Worm (Caenorhabditis elegans) whole organism, L4 larva: ENCODE measurements around the gene epg-3.

ENCODE experiments used
- F26F4.8 ChIP-seq: fragments of 200-800 bp; sonication (Bioruptor generic); conservative IDR thresholded peaks from 2 replicates; pipeline ENCODE4 v1.3.6; 2022; ENCODE audit warnings: missing genetic modification characterization, missing compliant biosample characterization
- Y105C5A.15 ChIP-seq: fragments of 200-800 bp; sonication (Bioruptor generic); IDR thresholded peaks from 2 replicates; pipeline ENCODE4 v1.3.6; 2022; ENCODE audit warnings: missing genetic modification characterization, missing compliant biosample characterization
- ZK337.2 ChIP-seq: fragments of 200-800 bp; sonication (Bioruptor generic); IDR thresholded peaks from 2 replicates; pipeline ENCODE4 v1.3.6; 2022; ENCODE audit warnings: missing genetic modification reagents, missing genetic modification characterization, missing compliant biosample characterization
- ZK546.5 ChIP-seq, 2 experiments: sonication (generic microtip); optimal IDR thresholded peaks; 2 replicates each; lab custom pipeline; 2017; ENCODE audit warnings: missing biosample characterization in 2 of 2, missing genetic modification characterization in 2 of 2
- arid-1 ChIP-seq: fragments of 200-800 bp; sonication (Bioruptor generic); conservative IDR thresholded peaks from 2 replicates; pipeline ENCODE4 v1.3.6; 2022; ENCODE audit warnings: missing genetic modification reagents, missing genetic modification characterization, missing compliant biosample characterization
- ceh-20 ChIP-seq: fragments of 200-800 bp; sonication (Bioruptor generic); IDR thresholded peaks from 2 replicates; pipeline ENCODE4 v1.3.6; 2022; ENCODE audit warnings: missing genetic modification reagents, missing genetic modification characterization, missing compliant biosample characterization
- ceh-28 ChIP-seq: fragments of 150-350 bp; optimal IDR thresholded peaks from 2 replicates; lab custom pipeline; 2014; ENCODE audit warnings: missing biosample characterization, missing genetic modification reagents, missing genetic modification characterization
- ceh-32 ChIP-seq: sonication (generic microtip); optimal IDR thresholded peaks from 2 replicates; lab custom pipeline; 2016; ENCODE audit warnings: mild to moderate bottlenecking, missing genetic modification characterization, missing compliant biosample characterization; ENCODE audit not compliant: poor library complexity
- ces-1 ChIP-seq: fragments of 150-350 bp; sonication (generic microtip); optimal IDR thresholded peaks from 4 replicates; lab custom pipeline; 2014; ENCODE audit warnings: missing biosample characterization, missing genetic modification reagents, missing genetic modification characterization
- ctbp-1 ChIP-seq: fragments of 200-800 bp; sonication (Bioruptor generic); IDR thresholded peaks from 2 replicates; pipeline ENCODE4 v1.3.6; 2022; ENCODE audit warnings: missing genetic modification reagents, missing genetic modification characterization, missing compliant biosample characterization
- daf-16 ChIP-seq, 3 experiments: sonication (generic microtip); optimal IDR thresholded peaks; 2 replicates each; lab custom pipeline; 2016 to 2017; ENCODE audit warnings: missing genetic modification characterization in 3 of 3, missing genetic modification reagents in 3 of 3, mild to moderate bottlenecking in 2 of 3, missing compliant biosample characterization in 2 of 3, missing biosample characterization in 1 of 3, moderate library complexity in 1 of 3
- daf-8 ChIP-seq: fragments of 200-800 bp; sonication (Bioruptor generic); IDR thresholded peaks from 2 replicates; pipeline ENCODE4 v1.3.6; 2022; ENCODE audit warnings: missing genetic modification characterization, missing compliant biosample characterization
- dmd-6 ChIP-seq: fragments of 200-800 bp; sonication (Bioruptor generic); IDR thresholded peaks from 2 replicates; pipeline ENCODE4 v1.3.6; 2022; ENCODE audit warnings: missing genetic modification reagents, missing genetic modification characterization, missing compliant biosample characterization
- egl-43 ChIP-seq: fragments of 200-800 bp; sonication (Bioruptor generic); IDR thresholded peaks from 2 replicates; pipeline ENCODE4 v1.3.6; 2022; ENCODE audit warnings: missing genetic modification reagents, missing genetic modification characterization, missing compliant biosample characterization
- fkh-10 ChIP-seq: fragments of 150-350 bp; optimal IDR thresholded peaks from 2 replicates; lab custom pipeline; 2014; ENCODE audit warnings: missing biosample characterization, missing genetic modification reagents, missing genetic modification characterization
- lin-13 ChIP-seq: fragments of 150-350 bp; optimal IDR thresholded peaks from 2 replicates; lab custom pipeline; 2014; ENCODE audit warnings: missing biosample characterization, missing genetic modification reagents, missing genetic modification characterization
- mxl-2 ChIP-seq: fragments of 200-800 bp; sonication (Bioruptor generic); conservative IDR thresholded peaks from 2 replicates; pipeline ENCODE4 v1.3.6; 2022; ENCODE audit warnings: missing genetic modification reagents, missing genetic modification characterization, missing compliant biosample characterization
- nhr-102 ChIP-seq: sonication (generic microtip); optimal IDR thresholded peaks from 2 replicates; lab custom pipeline; 2016; ENCODE audit warnings: mild to moderate bottlenecking, missing genetic modification characterization, moderate library complexity, missing compliant biosample characterization
- nhr-237 ChIP-seq: sonication (generic microtip); optimal IDR thresholded peaks from 2 replicates; lab custom pipeline; 2017; ENCODE audit warnings: missing biosample characterization, missing genetic modification characterization
- nhr-25 ChIP-seq: sonication (generic microtip); optimal IDR thresholded peaks from 2 replicates; lab custom pipeline; 2017; ENCODE audit warnings: missing genetic modification characterization, mild to moderate bottlenecking, missing compliant biosample characterization, antibody characterized with exemption, moderate library complexity, borderline replicate concordance; ENCODE audit not compliant: insufficient read depth
- nhr-6 ChIP-seq: fragments of 150-350 bp; optimal IDR thresholded peaks from 2 replicates; lab custom pipeline; 2014; ENCODE audit warnings: missing biosample characterization, missing genetic modification characterization
- nhr-77 ChIP-seq: fragments of 150-350 bp; optimal IDR thresholded peaks from 2 replicates; lab custom pipeline; 2014; ENCODE audit warnings: missing biosample characterization, missing genetic modification characterization
- saeg-2 ChIP-seq: fragments of 200-800 bp; sonication (Bioruptor generic); IDR thresholded peaks from 2 replicates; pipeline ENCODE4 v1.3.6; 2022; ENCODE audit warnings: missing genetic modification reagents, missing genetic modification characterization, missing compliant biosample characterization
- set-16 ChIP-seq: fragments of 200-800 bp; sonication (Bioruptor generic); IDR thresholded peaks from 2 replicates; pipeline ENCODE4 v1.3.6; 2022; ENCODE audit warnings: missing genetic modification reagents, missing genetic modification characterization, missing compliant biosample characterization
- skn-1 ChIP-seq: fragments of 150-350 bp; optimal IDR thresholded peaks from 2 replicates; lab custom pipeline; 2014; ENCODE audit warnings: missing biosample characterization, missing genetic modification characterization
- spr-3 ChIP-seq: fragments of 200-800 bp; sonication (Bioruptor generic); optimal IDR thresholded peaks from 2 replicates; lab custom pipeline; 2018; ENCODE audit warnings: mild to moderate bottlenecking, missing genetic modification characterization, missing compliant biosample characterization
- tag-97 ChIP-seq: fragments of 200-800 bp; sonication (Bioruptor generic); IDR thresholded peaks from 2 replicates; pipeline ENCODE4 v1.3.6; 2022; ENCODE audit warnings: missing genetic modification characterization, missing compliant biosample characterization
- unc-39 ChIP-seq: sonication (generic microtip); optimal IDR thresholded peaks from 2 replicates; lab custom pipeline; 2017; ENCODE audit warnings: missing biosample characterization, missing genetic modification characterization
- unc-62 ChIP-seq, 3 experiments: fragments of 150-350 bp in 1 of 3; sonication (generic microtip); optimal IDR thresholded peaks in 2 of 3; peaks in 1 of 3; 1 replicate in 1 of 3; 2 replicates in 2 of 3; lab custom pipeline; 2014 to 2017; ENCODE audit warnings: missing biosample characterization in 3 of 3, missing genetic modification characterization in 3 of 3, missing genetic modification reagents in 3 of 3, missing genotype in 1 of 3
- vab-7 ChIP-seq: fragments of 200-800 bp; sonication (Bioruptor generic); IDR thresholded peaks from 2 replicates; pipeline ENCODE4 v1.3.6; 2022; ENCODE audit warnings: missing genetic modification reagents, missing genetic modification characterization, missing compliant biosample characterization
- zag-1 ChIP-seq: fragments of 150-350 bp; optimal IDR thresholded peaks from 2 replicates; lab custom pipeline; 2014; ENCODE audit warnings: missing biosample characterization, missing genetic modification characterization
- zfp-2 ChIP-seq: sonication (generic microtip); optimal IDR thresholded peaks from 2 replicates; lab custom pipeline; 2016; ENCODE audit warnings: mild to moderate bottlenecking, missing genetic modification characterization, missing compliant biosample characterization
- zfp-3 ChIP-seq: fragments of 200-800 bp; sonication (Bioruptor generic); conservative IDR thresholded peaks from 2 replicates; pipeline ENCODE4 v1.3.6; 2022; ENCODE audit warnings: missing genetic modification reagents, missing genetic modification characterization, missing compliant biosample characterization
- zip-11 ChIP-seq: fragments of 200-800 bp; sonication (Bioruptor generic); IDR thresholded peaks from 2 replicates; pipeline ENCODE4 v1.3.6; 2022; ENCODE audit warnings: missing genetic modification characterization, missing compliant biosample characterization
- ztf-7 ChIP-seq: fragments of 150-350 bp; optimal IDR thresholded peaks from 2 replicates; lab custom pipeline; 2014; ENCODE audit warnings: missing biosample characterization, missing genetic modification characterization

Gene epg-3

ce11 chrIII:12906611-12907037 lies 27.9 kb upstream of the epg-3 start (continued):
- no peak for TF ChIP-seq F26F4.8 (GFP tag; lab: Robert Waterston, UW)
- 0 out of 2 replicates have a peak, but pooled peaks have one; percentile 34 for TF ChIP-seq ctbp-1
- TF ChIP-seq ztf-7 (tag; lab: Kevin White, UChicago): no peak
- TF ChIP-seq zfp-2 (tag; lab: Kevin White, UChicago): no peak
- no peak for TF ChIP-seq mxl-2 (GFP tag; lab: Robert Waterston, UW)
- no peak for TF ChIP-seq ZK337.2 (GFP tag; lab: Robert Waterston, UW)
- TF ChIP-seq ces-1 (GFP tag; lab: Kevin White, UChicago): no peak
- TF ChIP-seq skn-1 (tag; lab: Kevin White, UChicago): no peak
- no peak for TF ChIP-seq daf-16 (GFP tag; optimal IDR thresholded peaks at IDR 0.05; lab: Kevin White, UChicago)
- peak; percentile 32 for TF ChIP-seq daf-16 (tag; optimal IDR thresholded peaks at IDR 0.05; lab: Kevin White, UChicago)
- no peak for TF ChIP-seq ZK546.5 (tag; optimal IDR thresholded peaks at IDR 0.05; lab: Kevin White, UChicago)
- TF ChIP-seq zag-1 (tag; lab: Kevin White, UChicago): no peak
- TF ChIP-seq unc-62 (GFP tag; optimal IDR thresholded peaks at IDR 0.05 in 1 of 2; lab: Kevin White, UChicago): no peak
- TF ChIP-seq unc-62 (tag; optimal IDR thresholded peaks at IDR 0.05; lab: Kevin White, UChicago): no peak
- no peak for TF ChIP-seq zip-11 (GFP tag; lab: Robert Waterston, UW)
- TF ChIP-seq dmd-6: peak; percentile 12; the same call in 1 of the 2 replicates
- TF ChIP-seq saeg-2: no peak
- TF ChIP-seq arid-1: peak; percentile 69
- no peak for TF ChIP-seq nhr-6

ce11 chrIII:12907218-12907617 lies 27.3 kb upstream of the epg-3 start:
- TF ChIP-seq nhr-237 (tag; lab: Kevin White, UChicago): no peak
- no peak for TF ChIP-seq nhr-77 (tag; lab: Kevin White, UChicago)
- TF ChIP-seq nhr-102 (tag; lab: Kevin White, UChicago): no peak
- TF ChIP-seq lin-13 (GFP tag; lab: Kevin White, UChicago): no peak
- no peak for TF ChIP-seq ZK337.2 (GFP tag; lab: Robert Waterston, UW)
- TF ChIP-seq nhr-6: no peak
- TF ChIP-seq tag-97 (GFP tag; lab: Robert Waterston, UW): no peak
- no peak for TF ChIP-seq ZK546.5 (tag; optimal IDR thresholded peaks at IDR 0.05; lab: Kevin White, UChicago)
- no peak for TF ChIP-seq Y105C5A.15 (GFP tag; lab: Robert Waterston, UW)
- TF ChIP-seq unc-39 (tag; lab: Kevin White, UChicago): no peak
- no peak for TF ChIP-seq vab-7 (GFP tag; lab: Robert Waterston, UW)
- no peak for TF ChIP-seq dmd-6
- no peak for TF ChIP-seq fkh-10 (GFP tag; lab: Kevin White, UChicago)
- no peak for TF ChIP-seq zfp-3 (GFP tag; lab: Robert Waterston, UW)
- no peak for TF ChIP-seq daf-8 (GFP tag; lab: Robert Waterston, UW)
- TF ChIP-seq, all 104 proteins: peak for 0

- no peak for TF ChIP-seq ceh-28 (tag; lab: Kevin White, UChicago)
- TF ChIP-seq spr-3: no peak
- no peak for TF ChIP-seq ceh-32 (tag; lab: Kevin White, UChicago)
- TF ChIP-seq egl-43 (GFP tag; lab: Robert Waterston, UW): no peak
- TF ChIP-seq set-16 (GFP tag; lab: Robert Waterston, UW): peak; percentile 92
- TF ChIP-seq unc-62 (GFP tag; optimal IDR thresholded peaks at IDR 0.05 in 1 of 2; lab: Kevin White, UChicago): peak in 1 of 2 experiments; percentile 61
- TF ChIP-seq unc-62 (tag; optimal IDR thresholded peaks at IDR 0.05; lab: Kevin White, UChicago): no peak
- TF ChIP-seq arid-1: no peak
- no peak for TF ChIP-seq nhr-25 (tag; lab: Kevin White, UChicago)
- no peak for TF ChIP-seq Y105C5A.15 (GFP tag; lab: Robert Waterston, UW)
- no peak for TF ChIP-seq ceh-20 (GFP tag; lab: Robert Waterston, UW)
Measured at ce11 chrIII:12910365-12910764, 24.2 kb upstream of the epg-3 start, which contains the start of gene flp-14. Gene flp-14 (plus strand): TSS chrIII:12910510.
